Fruit fly (Drosophila melanogaster) whole organism, embryonic: ENCODE measurements around the gene mRpL28.
A peak's percentile ranks its signal among the peaks of the same experiment; 100 is the strongest.

Source experiments
- Atf-2 ChIP-seq: fragments of 200-800 bp; sonication (Bioruptor generic); optimal IDR thresholded peaks from 2 replicates; lab custom pipeline; 2016; ENCODE audit warnings: missing biosample characterization, missing genetic modification characterization
- BEAF-32 ChIP-seq: fragments of 200-800 bp; sonication (Bioruptor generic); optimal IDR thresholded peaks from 3 replicates; lab custom pipeline; 2017; ENCODE audit warnings: missing biosample characterization, missing genetic modification characterization, mild to moderate bottlenecking, moderate library complexity, missing genetic modification reagents
- Bteb2 ChIP-seq: fragments of 200-800 bp; sonication (Bioruptor generic); optimal IDR thresholded peaks from 2 replicates; lab custom pipeline; 2016; ENCODE audit warnings: missing biosample characterization, missing genetic modification characterization
- CG12071 ChIP-seq: fragments of 200-800 bp; sonication (Bioruptor generic); optimal IDR thresholded peaks from 3 replicates; lab custom pipeline; 2018; ENCODE audit warnings: missing biosample characterization, mild to moderate bottlenecking, missing genetic modification characterization
- CG12219 ChIP-seq: fragments of 200-800 bp; sonication (Bioruptor generic); optimal IDR thresholded peaks from 3 replicates; lab custom pipeline; 2018; ENCODE audit warnings: missing biosample characterization, mild to moderate bottlenecking, missing genetic modification characterization
- CG17328 ChIP-seq: fragments of 200-800 bp; sonication (Bioruptor generic); IDR thresholded peaks from 2 replicates; pipeline ENCODE4 v1.3.6; 2022; ENCODE audit warnings: missing biosample characterization, missing genetic modification characterization
- CG18764 ChIP-seq: fragments of 200-800 bp; sonication (Bioruptor generic); optimal IDR thresholded peaks from 3 replicates; lab custom pipeline; 2016; ENCODE audit warnings: missing biosample characterization, missing genetic modification characterization
- CG2120 ChIP-seq: fragments of 200-800 bp; sonication (Bioruptor generic); optimal IDR thresholded peaks from 3 replicates; lab custom pipeline; 2016; ENCODE audit warnings: missing biosample characterization, missing genetic modification characterization
- CG2678 ChIP-seq: fragments of 200-800 bp; sonication (Bioruptor generic); optimal IDR thresholded peaks from 3 replicates; lab custom pipeline; 2019; ENCODE audit warnings: missing biosample characterization, mild to moderate bottlenecking, missing genetic modification characterization, moderate library complexity
- CG30431 ChIP-seq: fragments of 200-800 bp; sonication (Bioruptor generic); optimal IDR thresholded peaks from 2 replicates; lab custom pipeline; 2017; ENCODE audit warnings: missing biosample characterization, missing genetic modification characterization
- CG31388 ChIP-seq: fragments of 200-800 bp; sonication (Bioruptor generic); optimal IDR thresholded peaks from 2 replicates; lab custom pipeline; 2016; ENCODE audit warnings: missing biosample characterization, missing genetic modification characterization
- CG32532 ChIP-seq: fragments of 200-800 bp; sonication (Bioruptor generic); IDR thresholded peaks from 2 replicates; pipeline ENCODE4 v1.3.6; 2022; ENCODE audit warnings: missing biosample characterization, missing genetic modification characterization
- CG4360 ChIP-seq: fragments of 200-800 bp; sonication (Bioruptor generic); IDR thresholded peaks from 2 replicates; pipeline ENCODE4 v1.3.6; 2022; ENCODE audit warnings: missing biosample characterization, missing genetic modification characterization
- CG6175 ChIP-seq: fragments of 200-800 bp; sonication (Bioruptor generic); IDR thresholded peaks from 3 replicates; pipeline ENCODE4 v1.3.6; 2022; ENCODE audit warnings: missing biosample characterization, missing genetic modification characterization
- CG6254 ChIP-seq: fragments of 200-800 bp; sonication (Bioruptor generic); optimal IDR thresholded peaks from 3 replicates; lab custom pipeline; 2017; ENCODE audit warnings: mild to moderate bottlenecking, missing biosample characterization, missing genetic modification reagents, missing genetic modification characterization
- CG6654 ChIP-seq: fragments of 200-800 bp; sonication (Bioruptor generic); optimal IDR thresholded peaks from 2 replicates; lab custom pipeline; 2017; ENCODE audit warnings: missing biosample characterization, mild to moderate bottlenecking, missing genetic modification characterization
- CG6791 ChIP-seq: fragments of 200-800 bp; sonication (Bioruptor generic); IDR thresholded peaks from 3 replicates; pipeline ENCODE4 v1.3.6; 2022; ENCODE audit warnings: missing biosample characterization, missing genetic modification characterization; ENCODE audit not compliant: partially characterized antibody
- CG6813 ChIP-seq: fragments of 200-800 bp; sonication (Bioruptor generic); optimal IDR thresholded peaks from 2 replicates; lab custom pipeline; 2017; ENCODE audit warnings: missing biosample characterization, missing genetic modification characterization, mild to moderate bottlenecking, moderate library complexity, missing genetic modification reagents
- CG9609 ChIP-seq: fragments of 200-800 bp; sonication (Bioruptor generic); optimal IDR thresholded peaks from 3 replicates; lab custom pipeline; 2016; ENCODE audit warnings: missing biosample characterization, missing genetic modification characterization
- Dip3 ChIP-seq: fragments of 200-800 bp; sonication (Bioruptor generic); optimal IDR thresholded peaks from 3 replicates; lab custom pipeline; 2016; ENCODE audit warnings: missing biosample characterization, missing genetic modification characterization
- H15 ChIP-seq: fragments of 200-800 bp; sonication (Bioruptor generic); IDR thresholded peaks from 3 replicates; pipeline ENCODE4 v1.3.6; 2022; ENCODE audit warnings: missing biosample characterization, missing genetic modification characterization
- Hr3 ChIP-seq: fragments of 200-800 bp; sonication (Bioruptor generic); optimal IDR thresholded peaks from 3 replicates; lab custom pipeline; 2016; ENCODE audit warnings: missing biosample characterization, missing genetic modification characterization
- Mes4 ChIP-seq: fragments of 200-800 bp; sonication (Bioruptor generic); optimal IDR thresholded peaks from 2 replicates; lab custom pipeline; 2016; ENCODE audit warnings: missing biosample characterization, missing genetic modification characterization
- Nf-YB ChIP-seq: fragments of 200-800 bp; sonication (Bioruptor generic); optimal IDR thresholded peaks from 3 replicates; lab custom pipeline; 2019; ENCODE audit warnings: missing biosample characterization, mild to moderate bottlenecking, missing genetic modification characterization, moderate library complexity
- PHDP ChIP-seq: fragments of 200-800 bp; sonication (Bioruptor generic); optimal IDR thresholded peaks from 3 replicates; lab custom pipeline; 2018; ENCODE audit warnings: missing biosample characterization, mild to moderate bottlenecking, missing genetic modification characterization, moderate library complexity
- Sox100B ChIP-seq: fragments of 200-800 bp; sonication (Bioruptor generic); optimal IDR thresholded peaks from 3 replicates; lab custom pipeline; 2018; ENCODE audit warnings: missing biosample characterization, mild to moderate bottlenecking, missing genetic modification characterization
- Usf ChIP-seq: fragments of 200-800 bp; sonication (Bioruptor generic); optimal IDR thresholded peaks from 2 replicates; lab custom pipeline; 2017; ENCODE audit warnings: missing genotype, missing biosample characterization, missing genetic modification characterization
- Xrp1 ChIP-seq: fragments of 200-800 bp; sonication (Bioruptor generic); IDR thresholded peaks from 2 replicates; pipeline ENCODE4 v1.3.6; 2022; ENCODE audit warnings: missing biosample characterization, missing genetic modification characterization
- bbx ChIP-seq: fragments of 200-800 bp; sonication (Bioruptor generic); IDR thresholded peaks from 2 replicates; pipeline ENCODE4 v1.3.6; 2022; ENCODE audit warnings: missing biosample characterization, missing genetic modification characterization; ENCODE audit not compliant: partially characterized antibody
- bsh ChIP-seq, 2 experiments: fragments of 200-800 bp; sonication (Bioruptor generic); optimal IDR thresholded peaks; 2 replicates each; lab custom pipeline; 2017 to 2018; ENCODE audit warnings: mild to moderate bottlenecking in 2 of 2, missing biosample characterization in 2 of 2, missing genetic modification characterization in 2 of 2, moderate library complexity in 1 of 2
- chn ChIP-seq: fragments of 200-800 bp; sonication (Bioruptor generic); optimal IDR thresholded peaks from 2 replicates; lab custom pipeline; 2016; ENCODE audit warnings: missing biosample characterization, missing genetic modification characterization
- crc ChIP-seq: fragments of 200-800 bp; sonication (Bioruptor generic); optimal IDR thresholded peaks from 2 replicates; lab custom pipeline; 2016; ENCODE audit warnings: missing biosample characterization, missing genetic modification characterization
- dimm ChIP-seq: fragments of 200-800 bp; sonication (Bioruptor generic); IDR thresholded peaks from 2 replicates; pipeline ENCODE4 v1.3.6; 2022; ENCODE audit warnings: missing biosample characterization, missing genetic modification characterization
- fd102C ChIP-seq: fragments of 200-800 bp; sonication (Bioruptor generic); optimal IDR thresholded peaks from 2 replicates; lab custom pipeline; 2018; ENCODE audit warnings: missing biosample characterization, mild to moderate bottlenecking, missing genetic modification characterization, moderate library complexity
- gro ChIP-seq: fragments of 200-800 bp; sonication (Bioruptor generic); optimal IDR thresholded peaks from 2 replicates; lab custom pipeline; 2016; ENCODE audit warnings: missing biosample characterization, missing genetic modification characterization
- lab ChIP-seq: fragments of 200-800 bp; sonication (Bioruptor generic); optimal IDR thresholded peaks from 3 replicates; lab custom pipeline; 2017; ENCODE audit warnings: missing biosample characterization, missing genetic modification characterization, mild to moderate bottlenecking, moderate library complexity, missing genetic modification reagents
- nau ChIP-seq: fragments of 200-800 bp; sonication (Bioruptor generic); optimal IDR thresholded peaks from 3 replicates; lab custom pipeline; 2017; ENCODE audit warnings: missing biosample characterization, mild to moderate bottlenecking, missing genetic modification characterization, missing genetic modification reagents
- oc ChIP-seq: fragments of 200-800 bp; sonication (Bioruptor generic); optimal IDR thresholded peaks from 2 replicates; lab custom pipeline; 2018; ENCODE audit warnings: missing biosample characterization, mild to moderate bottlenecking, missing genetic modification characterization, moderate library complexity
- sens ChIP-seq: fragments of 200-800 bp; sonication (Bioruptor generic); peaks from one replicate; lab custom pipeline; 2016; ENCODE audit warnings: missing biosample characterization, missing genetic modification characterization
- sens-2 ChIP-seq: fragments of 200-800 bp; sonication (Bioruptor generic); IDR thresholded peaks from 2 replicates; pipeline ENCODE4 v1.3.6; 2022; ENCODE audit warnings: missing biosample characterization, missing genetic modification characterization
- shn ChIP-seq: fragments of 200-800 bp; sonication (Bioruptor generic); optimal IDR thresholded peaks from 3 replicates; lab custom pipeline; 2016; ENCODE audit warnings: missing biosample characterization, missing genetic modification characterization
- wor ChIP-seq: fragments of 200-800 bp; sonication (Bioruptor generic); IDR thresholded peaks from 2 replicates; pipeline ENCODE4 v1.3.6; 2022; ENCODE audit warnings: missing biosample characterization, missing genetic modification characterization

Gene mRpL28

dm6 chr2L:5010784-5011260 is 37.0 kb downstream of the mRpL28 start, which contains the start of the genes CG31917, Tfb5 and SelT (continued):
- peak; percentile 50; the same call in 1 of the 2 replicates for TF ChIP-seq CG32532 (GFP tag; lab: Robert Waterston, UW)
- TF ChIP-seq Usf = peak; percentile 10
- no peak for TF ChIP-seq oc (tag; lab: Kevin White, UChicago)
- TF ChIP-seq CG12219 (GFP tag; lab: Kevin White, UChicago) = peak; percentile 11
- peak; percentile 89 for TF ChIP-seq BEAF-32 (GFP tag; lab: Kevin White, UChicago)
- no peak for TF ChIP-seq CG30431
- TF ChIP-seq sens-2 = no peak
- TF ChIP-seq CG6254 = no peak
- TF ChIP-seq nau (GFP tag; lab: Kevin White, UChicago) = no peak
- peak; percentile 30 for TF ChIP-seq Atf-2 (GFP tag; lab: Kevin White, UChicago)
- peak; percentile 9 for TF ChIP-seq chn (GFP tag; lab: Kevin White, UChicago)
- TF ChIP-seq PHDP (tag; lab: Kevin White, UChicago) = peak; percentile 68
- TF ChIP-seq CG2120 (GFP tag; lab: Kevin White, UChicago) = peak; percentile 85
- TF ChIP-seq Nf-YB (GFP tag; lab: Kevin White, UChicago) = no peak
- no peak for TF ChIP-seq CG4360 (GFP tag; lab: Robert Waterston, UW)
- TF ChIP-seq wor (GFP tag; lab: Robert Waterston, UW) = no peak
- TF ChIP-seq Dip3 (GFP tag; lab: Kevin White, UChicago) = peak; percentile 29
- peak; percentile 57; the same call in 2 of the 3 replicates for TF ChIP-seq CG6791 (GFP tag; lab: Robert Waterston, UW)
- TF ChIP-seq Hr3 = peak; percentile 53
- TF ChIP-seq CG31388 (GFP tag; lab: Kevin White, UChicago) = no peak
- TF ChIP-seq Xrp1 (GFP tag; lab: Robert Waterston, UW) = peak; percentile 43; the same call in 1 of the 2 replicates
- no peak for TF ChIP-seq lab (GFP tag; lab: Kevin White, UChicago)
- TF ChIP-seq CG6654 = no peak
- no peak for TF ChIP-seq CG17328 (GFP tag; lab: Robert Waterston, UW)
- TF ChIP-seq Sox100B = no peak
- TF ChIP-seq Bteb2 (GFP tag; lab: Kevin White, UChicago) = peak; percentile 36
- TF ChIP-seq dimm (GFP tag; lab: Robert Waterston, UW) = no peak
- TF ChIP-seq CG12071 (GFP tag; lab: Kevin White, UChicago) = no peak
- TF ChIP-seq CG9609 (GFP tag; lab: Kevin White, UChicago) = peak; percentile 50
- no peak for TF ChIP-seq CG6813 (GFP tag; lab: Kevin White, UChicago)
- TF ChIP-seq bbx = peak; percentile 39; the same call in 1 of the 2 replicates
- TF ChIP-seq Mes4 (GFP tag; lab: Kevin White, UChicago) = no peak
- TF ChIP-seq H15 = no peak
- peak; percentile 49 for TF ChIP-seq shn (GFP tag; lab: Kevin White, UChicago)
- peak in 1 of 2 experiments; percentile 40 for TF ChIP-seq bsh (GFP tag; optimal IDR thresholded peaks at IDR 0.05; lab: Kevin White, UChicago)
- TF ChIP-seq CG6175 (GFP tag; lab: Robert Waterston, UW) = no peak
- TF ChIP-seq crc (GFP tag; lab: Kevin White, UChicago) = no peak
- TF ChIP-seq CG18764 (GFP tag; lab: Kevin White, UChicago) = no peak
- no peak for TF ChIP-seq fd102C (GFP tag; lab: Kevin White, UChicago)
- TF ChIP-seq gro (GFP tag; lab: Kevin White, UChicago) = peak; percentile 45
- TF ChIP-seq, all 482 proteins: peak for 225

- TF ChIP-seq CG2678 (tag; lab: Kevin White, UChicago) (no peak), sens (GFP tag; lab: Kevin White, UChicago) (peak; percentile 10)
Measured at dm6 chr2L:5020479-5020878, 46.7 kb downstream of the mRpL28 start.
